Worm (Caenorhabditis elegans): ENCODE measurements around the gene rgs-3.

DNA sequence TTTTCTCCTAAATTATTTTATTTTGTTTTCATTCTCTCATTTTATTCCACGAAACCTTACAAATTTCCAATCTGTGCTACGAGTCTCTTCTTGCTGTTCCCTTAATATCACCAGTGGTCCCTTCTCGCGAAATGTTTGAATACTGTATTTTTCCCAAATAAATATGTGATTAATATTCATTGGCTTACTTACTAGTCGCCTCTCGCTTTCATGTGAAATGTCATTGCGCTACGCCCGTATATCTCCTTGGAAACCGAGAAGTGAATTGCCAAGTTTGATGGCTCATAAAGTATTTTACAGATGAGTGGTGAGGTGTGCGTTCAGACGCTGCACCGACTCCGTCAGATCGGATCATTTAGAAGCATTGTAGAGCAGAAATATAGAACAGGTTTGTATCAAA, 25.7 kb downstream of the rgs-3 start, which contains the start of gene rars-2:
- TF ChIP-seq elt-3 (tag; optimal IDR thresholded peaks at IDR 0.05) (no peak), unc-62 (GFP tag; optimal IDR thresholded peaks at IDR 0.05) (no peak), elt-1 (tag; optimal IDR thresholded peaks at IDR 0.05; ENCODE audit: borderline replicate concordance, insufficient read depth) (no peak), drap-1 (GFP tag; optimal IDR thresholded peaks at IDR 0.05) (no peak), ztf-11 (tag; optimal IDR thresholded peaks at IDR 0.05) (no peak), ceh-43 (GFP tag; optimal IDR thresholded peaks at IDR 0.05) (no peak)
